Worm (Caenorhabditis elegans): Measurements from ENCODE around the gene F43C11.16.

DNA sequence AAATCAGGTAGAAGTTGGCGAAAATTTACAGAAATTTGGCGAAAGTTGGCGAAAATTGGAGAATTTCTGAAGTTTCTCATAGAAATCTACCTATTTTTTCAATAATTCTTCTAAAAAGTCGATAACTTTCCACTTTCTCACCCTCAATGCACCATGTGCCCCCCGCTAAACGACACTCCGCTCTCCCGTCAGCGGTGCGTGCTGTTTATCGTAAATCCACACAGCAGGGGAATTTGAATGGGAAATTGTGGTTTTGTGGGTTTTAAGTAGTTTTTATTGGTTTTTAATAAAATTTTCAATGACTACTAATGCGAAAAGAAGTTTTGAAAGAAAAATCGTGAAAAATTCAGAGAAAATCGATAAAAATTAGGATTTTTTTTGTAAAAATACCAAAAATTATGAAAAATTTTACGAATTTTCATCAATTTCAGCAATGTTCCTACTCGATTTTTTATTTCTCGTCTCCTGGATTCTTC is 17.8 kb downstream of the F43C11.16 start, which contains the start of gene F43C11.6:
- TF ChIP-seq him-1 (tag; optimal IDR thresholded peaks at IDR 0.05), result no peak
- TF ChIP-seq W03F9.2 (tag; optimal IDR thresholded peaks at IDR 0.05), result no peak
